Worm (Caenorhabditis elegans): ENCODE data around the gene gpla-1.

DNA sequence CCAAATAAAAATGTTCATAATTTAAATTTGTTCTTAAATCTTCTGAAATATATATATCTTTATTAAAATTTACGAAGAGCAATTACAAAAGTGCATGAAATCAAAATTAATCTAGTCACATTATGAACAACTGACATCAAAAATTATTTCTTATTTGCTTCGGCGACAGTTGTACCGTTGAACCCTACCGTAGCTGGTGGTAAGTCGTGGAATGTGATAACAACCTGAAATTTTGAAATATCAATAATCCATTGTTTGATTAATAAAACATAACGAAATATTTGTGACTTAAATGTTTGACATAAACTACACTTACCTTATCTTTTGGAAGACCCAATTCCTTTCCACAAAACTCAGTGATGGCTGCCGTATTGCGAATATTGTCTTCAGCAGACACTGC lies 39.1 kb upstream of the gpla-1 start:
- TF ChIP-seq pag-3 (tag; optimal IDR thresholded peaks at IDR 0.05; ENCODE audit: borderline replicate concordance) (no peak), elt-2 (tag; optimal IDR thresholded peaks at IDR 0.05) (no peak), tbx-2 (tag; optimal IDR thresholded peaks at IDR 0.05) (no peak), pha-4 (tag; optimal IDR thresholded peaks at IDR 0.05) (no peak), unc-86 (tag; optimal IDR thresholded peaks at IDR 0.05) (no peak)

Measured in whole organism, late embryonic.